Worm (Caenorhabditis elegans) whole organism, young adult: ENCODE results near the gene T28A11.22.

ENCODE experiments used
- K12H6.12 ChIP-seq: fragments of 200-800 bp; sonication (Bioruptor generic); optimal IDR thresholded peaks from 2 replicates; lab custom pipeline; 2018; ENCODE audit warnings: mild to moderate bottlenecking, missing genetic modification characterization, missing compliant biosample characterization
- T26A5.8 ChIP-seq: sonication (generic microtip); optimal IDR thresholded peaks from 2 replicates; lab custom pipeline; 2016; ENCODE audit warnings: missing genetic modification characterization, missing compliant biosample characterization
- Y79H2A.3 ChIP-seq: fragments of 200-800 bp; sonication (Bioruptor generic); conservative IDR thresholded peaks from 2 replicates; pipeline ENCODE4 v1.3.6; 2022; ENCODE audit warnings: missing genetic modification reagents, missing genetic modification characterization, missing compliant biosample characterization
- attf-6 ChIP-seq: fragments of 200-800 bp; sonication (Bioruptor generic); IDR thresholded peaks from 2 replicates; pipeline ENCODE4 v1.3.6; 2022; ENCODE audit warnings: missing genetic modification reagents, missing genetic modification characterization, missing compliant biosample characterization
- bed-1 ChIP-seq: fragments of 200-800 bp; sonication (Bioruptor generic); IDR thresholded peaks from 2 replicates; pipeline ENCODE4 v1.3.6; 2022; ENCODE audit warnings: missing genetic modification reagents, missing genetic modification characterization, missing compliant biosample characterization
- hsf-1 ChIP-seq: fragments of 200-800 bp; sonication (Bioruptor generic); IDR thresholded peaks from 2 replicates; pipeline ENCODE4 v1.3.6; 2022; ENCODE audit warnings: missing genetic modification reagents, missing genetic modification characterization, missing compliant biosample characterization
- lin-26 ChIP-seq: fragments of 200-800 bp; sonication (Bioruptor generic); IDR thresholded peaks from 2 replicates; pipeline ENCODE4 v1.3.6; 2022; ENCODE audit warnings: missing genetic modification reagents, missing genetic modification characterization, missing compliant biosample characterization

DNA sequence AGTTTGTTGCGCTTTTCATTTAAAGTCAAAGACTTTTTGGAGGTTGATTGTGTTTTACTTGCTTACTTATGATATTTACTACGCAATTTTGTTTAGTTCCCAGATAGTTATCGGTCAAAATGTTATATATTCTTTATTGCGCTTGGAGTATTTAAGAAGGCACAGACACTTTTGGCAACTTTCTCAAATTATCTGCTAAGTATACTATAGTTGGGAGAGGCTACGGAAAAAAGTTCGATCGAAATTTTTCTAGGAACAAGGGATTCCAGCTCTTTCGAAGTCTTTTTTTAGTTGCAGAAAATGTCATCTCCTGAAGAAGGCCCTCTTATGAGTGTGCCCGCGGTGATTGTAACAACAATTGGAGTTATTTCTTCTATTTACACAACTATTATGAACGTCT lies 2.7 kb downstream of the T28A11.22 start, which contains the start of gene srbc-5:
- TF ChIP-seq hsf-1 (GFP tag; lab: Robert Waterston, UW) (no peak), K12H6.12 (tag; lab: Kevin White, UChicago) (no peak), Y79H2A.3 (no peak), bed-1 (no peak), T26A5.8 (tag; lab: Kevin White, UChicago) (no peak), lin-26 (GFP tag; lab: Robert Waterston, UW) (no peak), attf-6 (GFP tag; lab: Robert Waterston, UW) (no peak)
